Worm (Caenorhabditis elegans): ENCODE data around the gene mtss-1.

Gene mtss-1

DNA sequence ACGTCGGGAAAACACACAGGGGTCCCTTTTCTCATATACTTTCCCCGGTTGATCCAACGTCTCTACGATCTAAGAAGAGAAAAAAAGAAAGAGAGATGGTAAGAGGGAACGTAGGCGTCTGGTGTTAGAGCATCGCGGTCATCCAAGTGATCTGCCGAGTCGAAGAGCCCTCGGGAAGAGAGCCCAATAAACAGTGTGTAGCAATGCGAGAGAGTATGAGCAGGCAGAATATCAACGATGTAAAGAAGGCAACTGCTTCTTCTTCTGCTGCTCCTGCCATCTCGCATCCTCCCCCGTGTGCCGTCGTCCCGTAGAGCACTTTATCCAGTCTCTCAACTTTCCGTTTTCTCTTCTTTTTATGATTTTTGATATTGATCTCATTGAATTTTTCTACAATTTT, 47.6 kb downstream of the mtss-1 start:
- TF ChIP-seq ztf-23 (GFP tag; IDR thresholded peaks at IDR 0.05) (no peak), klf-2 (GFP tag; conservative IDR thresholded peaks at IDR 0.05) (no peak), T22C8.4 (GFP tag; IDR thresholded peaks at IDR 0.05) (no peak), ztf-29 (GFP tag; IDR thresholded peaks at IDR 0.05) (no peak)

DNA sequence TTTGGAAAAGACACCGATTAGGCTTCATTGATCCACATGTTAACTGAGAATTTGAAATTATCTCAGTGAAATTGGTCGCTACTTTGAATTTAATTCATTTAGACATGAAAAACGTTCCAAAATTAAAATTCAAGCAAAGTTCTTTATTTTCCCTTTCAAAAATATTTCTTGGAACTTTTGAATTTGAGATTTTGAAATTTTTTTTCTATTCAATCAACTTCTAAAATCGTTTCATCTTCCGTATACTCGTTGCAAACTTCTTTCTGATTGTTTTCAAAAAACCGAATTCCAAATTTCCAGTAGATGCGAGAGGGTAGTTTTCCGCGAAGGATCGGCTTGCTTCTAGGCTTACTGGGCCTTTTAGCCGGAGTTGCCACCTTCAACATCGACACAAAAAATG, 50.5 kb downstream of the mtss-1 start, which contains the start of gene pat-2:
Gene pat-2 (plus strand): TSS at position 301 of the 400 bp plus-strand sequence.
- TF ChIP-seq klf-2 (GFP tag; conservative IDR thresholded peaks at IDR 0.05): no peak
- no peak for TF ChIP-seq med-1 (GFP tag; optimal IDR thresholded peaks at IDR 0.05; ENCODE audit: insufficient read depth)
- TF ChIP-seq T22C8.4 (GFP tag; IDR thresholded peaks at IDR 0.05): no peak
- TF ChIP-seq ztf-23 (GFP tag; IDR thresholded peaks at IDR 0.05): no peak
- TF ChIP-seq ref-1 (GFP tag; conservative IDR thresholded peaks at IDR 0.05): no peak
- no peak for TF ChIP-seq tab-1 (GFP tag; IDR thresholded peaks at IDR 0.05)
- no peak for TF ChIP-seq ztf-29 (GFP tag; IDR thresholded peaks at IDR 0.05)
- TF ChIP-seq flt-1 (GFP tag; IDR thresholded peaks at IDR 0.05): no peak
- TF ChIP-seq cog-1 (tag; optimal IDR thresholded peaks at IDR 0.05): no peak

Measured in whole organism, midembryonic.